Worm (Caenorhabditis elegans): ENCODE data around the gene mrpl-42.

mrpl-42 gene

ce11 chrIV:9094356-9094755 is at the start of gene mrpl-42:
Gene mrpl-42, minus strand, starts transcription at chrIV:9094456.
- no peak for TF ChIP-seq nhr-76 (tag; optimal IDR thresholded peaks at IDR 0.05)

ce11 chrIV:9140172-9140805 is 46.0 kb upstream of the mrpl-42 start:
- no peak for TF ChIP-seq flh-1 (GFP tag; optimal IDR thresholded peaks at IDR 0.05)
- TF ChIP-seq mls-2 (tag; optimal IDR thresholded peaks at IDR 0.05), result no peak
- no peak for TF ChIP-seq ceh-43 (GFP tag; optimal IDR thresholded peaks at IDR 0.05)
- TF ChIP-seq unc-39 (tag; optimal IDR thresholded peaks at IDR 0.05), result no peak
- no peak for TF ChIP-seq nhr-28 (tag; optimal IDR thresholded peaks at IDR 0.05)
- no peak for TF ChIP-seq unc-120 (tag; optimal IDR thresholded peaks at IDR 0.05; ENCODE audit: poor library complexity, severe bottlenecking)
- TF ChIP-seq elt-1 (tag; optimal IDR thresholded peaks at IDR 0.05; ENCODE audit: borderline replicate concordance, insufficient read depth), result no peak
- no peak for TF ChIP-seq snpc-4 (tag; optimal IDR thresholded peaks at IDR 0.05)
- TF ChIP-seq tbx-8 (GFP tag; optimal IDR thresholded peaks at IDR 0.05), result no peak
- TF ChIP-seq nhr-237 (tag; optimal IDR thresholded peaks at IDR 0.05), result no peak
- no peak for TF ChIP-seq zip-8 (tag; optimal IDR thresholded peaks at IDR 0.05)
- TF ChIP-seq cnd-1 (tag; optimal IDR thresholded peaks at IDR 0.05), result no peak
- no peak for TF ChIP-seq mab-5 (tag; optimal IDR thresholded peaks at IDR 0.05)

- TF ChIP-seq ceh-43 (GFP tag; optimal IDR thresholded peaks at IDR 0.05), result no peak
- no peak for TF ChIP-seq hlh-1 (tag; optimal IDR thresholded peaks at IDR 0.05)
- TF ChIP-seq ztf-11 (tag; optimal IDR thresholded peaks at IDR 0.05), result no peak
- TF ChIP-seq bed-3 (GFP tag; optimal IDR thresholded peaks at IDR 0.05), result no peak
- TF ChIP-seq ham-2 (GFP tag; optimal IDR thresholded peaks at IDR 0.05), result no peak
- TF ChIP-seq nhr-2 (tag; optimal IDR thresholded peaks at IDR 0.05), result no peak
- no peak for TF ChIP-seq elt-3 (tag; optimal IDR thresholded peaks at IDR 0.05)
- no peak for TF ChIP-seq M03D4.4 (tag; optimal IDR thresholded peaks at IDR 0.05)
- TF ChIP-seq mls-2 (tag; optimal IDR thresholded peaks at IDR 0.05), result no peak
- no peak for TF ChIP-seq snpc-4 (tag; optimal IDR thresholded peaks at IDR 0.05)
- no peak for TF ChIP-seq ceh-39 (tag; optimal IDR thresholded peaks at IDR 0.05)
- no peak for TF ChIP-seq nhr-28 (tag; optimal IDR thresholded peaks at IDR 0.05)
- TF ChIP-seq sem-2 (GFP tag; optimal IDR thresholded peaks at IDR 0.05), result no peak
- no peak for TF ChIP-seq drap-1 (GFP tag; optimal IDR thresholded peaks at IDR 0.05)
- no peak for TF ChIP-seq nhr-76 (tag; optimal IDR thresholded peaks at IDR 0.05)
- no peak for TF ChIP-seq pha-4 (tag; optimal IDR thresholded peaks at IDR 0.05)
- TF ChIP-seq unc-120 (tag; optimal IDR thresholded peaks at IDR 0.05; ENCODE audit: poor library complexity, severe bottlenecking), result no peak
These were observed 41.1 kb upstream of the mrpl-42 start, which contains the start of gene delm-1 for ce11 chrIV:9135377-9135776. Gene delm-1, minus strand, starts transcription at chrIV:9135477.

ce11 chrIV:9130605-9131004 is 36.3 kb upstream of the mrpl-42 start:
- TF ChIP-seq sem-2 (GFP tag; optimal IDR thresholded peaks at IDR 0.05), result no peak
- no peak for TF ChIP-seq cnd-1 (tag; optimal IDR thresholded peaks at IDR 0.05)
- no peak for TF ChIP-seq elt-3 (tag; optimal IDR thresholded peaks at IDR 0.05)
- TF ChIP-seq mep-1 (tag; optimal IDR thresholded peaks at IDR 0.05), result no peak
- no peak for TF ChIP-seq ham-2 (GFP tag; optimal IDR thresholded peaks at IDR 0.05)
- TF ChIP-seq bed-3 (GFP tag; optimal IDR thresholded peaks at IDR 0.05), result no peak
- no peak for TF ChIP-seq unc-39 (tag; optimal IDR thresholded peaks at IDR 0.05)
- TF ChIP-seq nhr-12 (tag; optimal IDR thresholded peaks at IDR 0.05), result no peak
- no peak for TF ChIP-seq drap-1 (GFP tag; optimal IDR thresholded peaks at IDR 0.05)
- no peak for TF ChIP-seq lin-32 (GFP tag; optimal IDR thresholded peaks at IDR 0.05)
- TF ChIP-seq nhr-2 (tag; optimal IDR thresholded peaks at IDR 0.05), result no peak
- TF ChIP-seq lin-13 (tag; optimal IDR thresholded peaks at IDR 0.05), result no peak
- TF ChIP-seq ceh-39 (tag; optimal IDR thresholded peaks at IDR 0.05), result no peak
- TF ChIP-seq blmp-1 (tag; optimal IDR thresholded peaks at IDR 0.05), result no peak
- no peak for TF ChIP-seq hlh-1 (tag; optimal IDR thresholded peaks at IDR 0.05)

- no peak for TF ChIP-seq unc-120 (tag; optimal IDR thresholded peaks at IDR 0.05; ENCODE audit: poor library complexity, severe bottlenecking)
- TF ChIP-seq mls-2 (tag; optimal IDR thresholded peaks at IDR 0.05), result no peak
- TF ChIP-seq mab-5 (tag; optimal IDR thresholded peaks at IDR 0.05), result no peak
- TF ChIP-seq ceh-43 (GFP tag; optimal IDR thresholded peaks at IDR 0.05), result no peak
- no peak for TF ChIP-seq ceh-39 (tag; optimal IDR thresholded peaks at IDR 0.05)
- peak; percentile 4 for TF ChIP-seq mep-1 (tag; optimal IDR thresholded peaks at IDR 0.05)
- TF ChIP-seq hlh-1 (tag; optimal IDR thresholded peaks at IDR 0.05), result peak; percentile 54
These were observed 27.3 kb upstream of the mrpl-42 start for ce11 chrIV:9121545-9121944.

Data from whole organism, mixed stage, embryonic.